Worm (Caenorhabditis elegans) whole organism, late embryonic: Measurements from ENCODE around the gene srh-271.

Experiments used
- ama-1 ChIP-seq: fragments of 150-350 bp; optimal IDR thresholded peaks from 2 replicates; lab custom pipeline; 2014
- elt-2 ChIP-seq: sonication (generic microtip); optimal IDR thresholded peaks from 2 replicates; lab custom pipeline; 2016; ENCODE audit warnings: missing genetic modification reagents, missing genetic modification characterization, missing compliant biosample characterization
- fkh-10 ChIP-seq: fragments of 150-350 bp; optimal IDR thresholded peaks from 2 replicates; lab custom pipeline; 2014; ENCODE audit warnings: missing biosample characterization, missing genetic modification reagents, missing genetic modification characterization
- rnt-1 ChIP-seq: sonication (generic microtip); optimal IDR thresholded peaks from 2 replicates; lab custom pipeline; 2016; ENCODE audit warnings: missing genetic modification characterization, missing compliant biosample characterization

- TF ChIP-seq ama-1 (lab: Kevin White, UChicago) (no peak), rnt-1 (tag; lab: Kevin White, UChicago) (no peak), elt-2 (tag; lab: Kevin White, UChicago) (no peak), fkh-10 (GFP tag; lab: Kevin White, UChicago) (no peak)
Observed at ce11 chrV:2639035-2639434, 17.3 kb upstream of the srh-271 start, which contains the start of gene W02H5.2.
